Worm (Caenorhabditis elegans): Measurements from ENCODE around the gene pal-1.

DNA sequence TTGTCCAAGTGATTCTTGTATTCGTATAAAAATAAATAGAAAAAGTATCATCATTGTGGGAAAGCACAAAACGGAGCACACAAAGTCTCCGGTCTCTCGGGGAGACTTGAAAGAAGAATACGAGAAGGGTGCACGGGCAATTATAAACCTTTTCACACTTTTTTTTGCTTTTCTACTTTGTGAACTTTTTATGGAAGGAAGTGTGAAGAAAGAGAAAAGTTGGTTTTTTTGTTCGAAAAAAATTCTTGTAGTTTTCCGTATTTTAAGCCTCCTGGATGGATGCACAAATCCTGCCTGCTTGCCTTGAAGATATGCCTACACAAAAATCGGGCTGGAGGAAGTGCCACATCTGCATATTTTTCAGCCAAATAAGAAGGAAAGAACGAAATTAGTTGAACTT lies 31.4 kb downstream of the pal-1 start, which contains the start of gene B0393.7:
- TF ChIP-seq flt-1 (GFP tag; IDR thresholded peaks at IDR 0.05) (no peak), med-1 (GFP tag; optimal IDR thresholded peaks at IDR 0.05; ENCODE audit: insufficient read depth) (no peak), cog-1 (tag; optimal IDR thresholded peaks at IDR 0.05) (no peak), ztf-23 (GFP tag; IDR thresholded peaks at IDR 0.05) (no peak), klf-2 (GFP tag; conservative IDR thresholded peaks at IDR 0.05) (no peak), ref-1 (GFP tag; conservative IDR thresholded peaks at IDR 0.05) (no peak), tab-1 (GFP tag; IDR thresholded peaks at IDR 0.05) (no peak)

Measured in whole organism, midembryonic.